Fruit fly (Drosophila melanogaster) whole organism, embryonic: ENCODE data around the gene CG14104.

Source experiments
- CG1233 ChIP-seq: fragments of 200-800 bp; sonication (Bioruptor generic); optimal IDR thresholded peaks from 4 replicates; lab custom pipeline; 2018; ENCODE audit warnings: missing biosample characterization, mild to moderate bottlenecking, missing genetic modification characterization
- CG13123 ChIP-seq: fragments of 200-800 bp; sonication (Bioruptor generic); optimal IDR thresholded peaks from 2 replicates; lab custom pipeline; 2016; ENCODE audit warnings: missing biosample characterization, missing genetic modification characterization
- CG4854 ChIP-seq: fragments of 200-800 bp; sonication (Bioruptor generic); optimal IDR thresholded peaks from 2 replicates; lab custom pipeline; 2016; ENCODE audit warnings: missing biosample characterization, missing genetic modification characterization, inconsistent platforms
- Ets65A ChIP-seq: fragments of 200-800 bp; sonication (Bioruptor generic); peaks from one replicate; lab custom pipeline; 2016; ENCODE audit warnings: missing biosample characterization, missing genetic modification characterization
- Mad ChIP-seq: fragments of 200-800 bp; sonication (Bioruptor generic); optimal IDR thresholded peaks from 2 replicates; lab custom pipeline; 2016; ENCODE audit warnings: missing biosample characterization, missing genetic modification characterization
- fd96Cb ChIP-seq: fragments of 200-800 bp; sonication (Bioruptor generic); optimal IDR thresholded peaks from 2 replicates; lab custom pipeline; 2018; ENCODE audit warnings: missing biosample characterization, mild to moderate bottlenecking, missing genetic modification characterization, moderate library complexity
- grau ChIP-seq: fragments of 200-800 bp; optimal IDR thresholded peaks from 3 replicates; lab custom pipeline; 2019; ENCODE audit warnings: missing biosample characterization, mild to moderate bottlenecking, missing genetic modification characterization, moderate library complexity
- psq ChIP-seq: fragments of 200-800 bp; sonication (Bioruptor generic); optimal IDR thresholded peaks from 2 replicates; lab custom pipeline; 2017; ENCODE audit warnings: missing biosample characterization, missing genetic modification characterization

DNA sequence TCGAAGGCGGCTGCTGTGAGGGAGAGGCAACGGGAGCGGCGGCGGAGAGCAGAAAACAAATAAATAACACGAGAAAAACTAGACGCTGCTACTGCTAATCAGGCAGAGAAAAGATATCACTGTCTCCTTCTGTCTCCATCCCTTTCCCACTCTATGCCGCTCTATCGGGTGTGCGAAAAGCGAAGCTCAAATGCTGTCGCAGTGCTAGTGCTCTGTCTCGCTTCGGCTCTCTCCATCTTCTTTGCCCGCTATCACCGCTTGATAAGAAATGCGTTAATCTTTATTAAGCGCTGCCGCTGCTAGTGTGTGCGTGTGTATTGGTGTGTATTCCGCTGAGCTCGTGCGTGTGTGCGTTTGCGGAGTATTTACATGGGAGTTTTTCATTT is 15.3 kb downstream of the CG14104 start:
- TF ChIP-seq psq (GFP tag; lab: Kevin White, UChicago) (no peak), grau (tag; lab: Kevin White, UChicago) (no peak), CG1233 (no peak), fd96Cb (tag; lab: Kevin White, UChicago) (no peak), Ets65A (GFP tag; lab: Kevin White, UChicago) (no peak), CG4854 (GFP tag; lab: Kevin White, UChicago) (no peak), CG13123 (GFP tag; lab: Kevin White, UChicago) (no peak), Mad (GFP tag; lab: Kevin White, UChicago) (no peak)
